Fruit fly (Drosophila melanogaster): ENCODE data around the gene CG4502.

CG4502 gene

dm6 chr2L:7204172-7204482 lies at the start of gene CG4502:
Gene CG4502, minus strand, starts transcription at chr2L:7204264.
- TF ChIP-seq exex (tag; optimal IDR thresholded peaks at IDR 0.05) (no peak), pzg (GFP tag; optimal IDR thresholded peaks at IDR 0.05) (peak; percentile 97), br (optimal IDR thresholded peaks at IDR 0.05) (no peak), hbn (GFP tag; IDR thresholded peaks at IDR 0.05; ENCODE audit: partially characterized antibody) (peak; percentile 100), en (GFP tag; optimal IDR thresholded peaks at IDR 0.05) (no peak), Nf-YA (GFP tag; IDR thresholded peaks at IDR 0.05) (no peak), gce (GFP tag; IDR thresholded peaks at IDR 0.05) (no peak), CG9215 (GFP tag; IDR thresholded peaks at IDR 0.05) (no peak), CG16863 (GFP tag; optimal IDR thresholded peaks at IDR 0.05) (no peak), Rx (GFP tag; IDR thresholded peaks at IDR 0.05) (no peak), CG16815 (GFP tag; optimal IDR thresholded peaks at IDR 0.05) (no peak), repo (GFP tag; optimal IDR thresholded peaks at IDR 0.05) (no peak), CoRest (tag; optimal IDR thresholded peaks at IDR 0.05) (peak; percentile 63), peb (GFP tag; IDR thresholded peaks at IDR 0.05) (no peak), jigr1 (GFP tag; IDR thresholded peaks at IDR 0.05) (no peak), CG10654 (GFP tag; optimal IDR thresholded peaks at IDR 0.05) (no peak), CG2889 (GFP tag; IDR thresholded peaks at IDR 0.05) (no peak), CG12071 (GFP tag; optimal IDR thresholded peaks at IDR 0.05) (no peak), Sin3A (optimal IDR thresholded peaks at IDR 0.05) (peak; percentile 27), D19B (GFP tag; optimal IDR thresholded peaks at IDR 0.05) (no peak), YL-1 (GFP tag; optimal IDR thresholded peaks at IDR 0.05) (no peak), cato (GFP tag; optimal IDR thresholded peaks at IDR 0.05; ENCODE audit: borderline replicate concordance) (no peak), CG2712 (tag; optimal IDR thresholded peaks at IDR 0.05) (peak; percentile 38), CG3995 (GFP tag; optimal IDR thresholded peaks at IDR 0.05) (peak; percentile 74), Ets65A (GFP tag) (no peak), ab (GFP tag; optimal IDR thresholded peaks at IDR 0.05) (no peak), sob (GFP tag; IDR thresholded peaks at IDR 0.05) (peak; percentile 77), CTCF (GFP tag; optimal IDR thresholded peaks at IDR 0.05) (peak; percentile 61), CkIIα-i1 (GFP tag; IDR thresholded peaks at IDR 0.05) (no peak), MESR4 (GFP tag; optimal IDR thresholded peaks at IDR 0.05) (peak; percentile 18), luna (GFP tag; optimal IDR thresholded peaks at IDR 0.05) (no peak), Xbp1 (GFP tag; optimal IDR thresholded peaks at IDR 0.05) (peak; percentile 40), run (tag; optimal IDR thresholded peaks at IDR 0.05) (no peak), CG11696 (GFP tag; IDR thresholded peaks at IDR 0.05) (no peak), CG1529 (GFP tag; optimal IDR thresholded peaks at IDR 0.05) (no peak), tx (GFP tag; optimal IDR thresholded peaks at IDR 0.05) (no peak), Drgx (GFP tag; IDR thresholded peaks at IDR 0.05) (no peak), CG10565 (GFP tag; optimal IDR thresholded peaks at IDR 0.05) (no peak), oc (tag; optimal IDR thresholded peaks at IDR 0.05) (no peak), CG42726 (GFP tag; IDR thresholded peaks at IDR 0.05; ENCODE audit: partially characterized antibody) (peak; percentile 100), CG6272 (GFP tag; IDR thresholded peaks at IDR 0.05) (0 out of 2 replicates have a peak, but pooled peaks have one; percentile 6), CG2129 (GFP tag; IDR thresholded peaks at IDR 0.05; ENCODE audit: partially characterized antibody) (peak; percentile 99), CG6683 (GFP tag; optimal IDR thresholded peaks at IDR 0.05) (no peak), tap (tag; optimal IDR thresholded peaks at IDR 0.05) (no peak), CG4328 (GFP tag; optimal IDR thresholded peaks at IDR 0.05) (no peak), her (GFP tag; optimal IDR thresholded peaks at IDR 0.05) (peak; percentile 47), lmd (GFP tag; IDR thresholded peaks at IDR 0.05) (no peak), CG7987 (GFP tag; optimal IDR thresholded peaks at IDR 0.05) (peak; percentile 15), CG7372 (GFP tag; IDR thresholded peaks at IDR 0.05) (no peak), inv (GFP tag; IDR thresholded peaks at IDR 0.05; ENCODE audit: partially characterized antibody) (peak; percentile 99), toy (GFP tag; IDR thresholded peaks at IDR 0.05) (no peak), dpn (GFP tag; optimal IDR thresholded peaks at IDR 0.05) (peak; percentile 39 to 57), Abd-B (GFP tag; optimal IDR thresholded peaks at IDR 0.05) (no peak), corto (GFP tag; optimal IDR thresholded peaks at IDR 0.05) (no peak)
